Worm (Caenorhabditis elegans): Measurements from ENCODE around the gene F52D2.7.

Gene F52D2.7

ce11 chrX:1960895-1961715 lies 1.3 kb upstream of the F52D2.7 start (continued):
- TF ChIP-seq nhr-48 (tag; optimal IDR thresholded peaks at IDR 0.05) (no peak), F26F4.8 (GFP tag; conservative IDR thresholded peaks at IDR 0.05) (no peak), mes-2 (tag; optimal IDR thresholded peaks at IDR 0.05; ENCODE audit: poor library complexity, severe bottlenecking) (peak; percentile 49), ZK546.5 (tag; optimal IDR thresholded peaks at IDR 0.05) (no peak), daf-8 (GFP tag; IDR thresholded peaks at IDR 0.05) (no peak), R02D3.7 (tag; optimal IDR thresholded peaks at IDR 0.05) (no peak), F44E2.7 (GFP tag; IDR thresholded peaks at IDR 0.05) (no peak), hmg-1.1 (GFP tag; IDR thresholded peaks at IDR 0.05) (peak; percentile 19), nhr-25 (tag; optimal IDR thresholded peaks at IDR 0.05; ENCODE audit: borderline replicate concordance, insufficient read depth) (no peak), aly-2 (tag; optimal IDR thresholded peaks at IDR 0.05) (no peak), fkh-10 (GFP tag; optimal IDR thresholded peaks at IDR 0.05) (no peak), cey-2 (tag; optimal IDR thresholded peaks at IDR 0.05; ENCODE audit: borderline replicate concordance, insufficient read depth) (no peak), nhr-237 (tag; optimal IDR thresholded peaks at IDR 0.05) (no peak), zfp-3 (GFP tag; conservative IDR thresholded peaks at IDR 0.05) (no peak), F49E8.2 (tag; optimal IDR thresholded peaks at IDR 0.05; ENCODE audit: borderline replicate concordance) (no peak), jun-1 (tag; optimal IDR thresholded peaks at IDR 0.05) (no peak), nhr-77 (tag; optimal IDR thresholded peaks at IDR 0.05) (no peak), zip-2 (tag; optimal IDR thresholded peaks at IDR 0.05) (no peak)

- no peak for TF ChIP-seq ZK546.5 (tag; optimal IDR thresholded peaks at IDR 0.05)
- TF ChIP-seq lin-39 (tag; optimal IDR thresholded peaks at IDR 0.05) = no peak
- peak; percentile 74 for TF ChIP-seq set-16 (GFP tag; IDR thresholded peaks at IDR 0.05)
- no peak for TF ChIP-seq ztf-11 (tag; optimal IDR thresholded peaks at IDR 0.05)
- TF ChIP-seq aha-1 (tag) = peak; percentile 28
- no peak for TF ChIP-seq hif-1 (tag; optimal IDR thresholded peaks at IDR 0.05)
- no peak for TF ChIP-seq php-3 (GFP tag; IDR thresholded peaks at IDR 0.05)
- TF ChIP-seq unc-62 (GFP tag; optimal IDR thresholded peaks at IDR 0.05 in 1 of 2) = peak in 1 of 2 experiments; percentile 19
- TF ChIP-seq unc-62 (tag; optimal IDR thresholded peaks at IDR 0.05) = no peak
- TF ChIP-seq lim-7 (GFP tag; IDR thresholded peaks at IDR 0.05) = no peak
Measured at ce11 chrX:1964411-1964810, 2.0 kb downstream of the F52D2.7 start.

ce11 chrX:1964828-1965227 lies 2.5 kb downstream of the F52D2.7 start:
- TF ChIP-seq nhr-102 (tag; optimal IDR thresholded peaks at IDR 0.05) (no peak), rbr-2 (tag; optimal IDR thresholded peaks at IDR 0.05) (peak; percentile 1), nhr-28 (tag; optimal IDR thresholded peaks at IDR 0.05) (peak; percentile 14), aha-1 (tag) (peak; percentile 93), Y105C5A.15 (GFP tag; IDR thresholded peaks at IDR 0.05) (no peak), dpl-1 (GFP tag; optimal IDR thresholded peaks at IDR 0.05) (peak; percentile 50), mdl-1 (tag; optimal IDR thresholded peaks at IDR 0.05) (peak in 1 of 2 experiments; percentile 37), gei-8 (GFP tag; optimal IDR thresholded peaks at IDR 0.05) (no peak), nhr-48 (tag; optimal IDR thresholded peaks at IDR 0.05) (no peak), duxl-1 (tag; optimal IDR thresholded peaks at IDR 0.05; ENCODE audit: poor library complexity) (peak; percentile 95), hlh-30 (tag; optimal IDR thresholded peaks at IDR 0.05; ENCODE audit: insufficient read depth) (peak; percentile 55), hmg-1.1 (GFP tag; IDR thresholded peaks at IDR 0.05) (peak; percentile 68), nhr-6 (tag; optimal IDR thresholded peaks at IDR 0.05) (peak; percentile 6), lin-29 (GFP tag; IDR thresholded peaks at IDR 0.05) (no peak), unc-130 (GFP tag; optimal IDR thresholded peaks at IDR 0.05) (no peak)

Measured in whole organism, L4 larva.